Fruit fly (Drosophila melanogaster) whole organism, adult: ENCODE measurements around the gene Hsp68.

ENCODE experiments used
- CG11617 ChIP-seq: fragments of 200-800 bp; sonication (Bioruptor generic); optimal IDR thresholded peaks from 2 replicates; lab custom pipeline; 2017; ENCODE audit warnings: mild to moderate bottlenecking, missing biosample characterization, missing genetic modification reagents, missing genetic modification characterization
- CG12768 ChIP-seq: fragments of 200-800 bp; sonication (Bioruptor generic); optimal IDR thresholded peaks from 2 replicates; lab custom pipeline; 2017; ENCODE audit warnings: missing biosample characterization, missing genetic modification characterization, mild to moderate bottlenecking, moderate library complexity, missing genetic modification reagents
- CG14711 ChIP-seq: fragments of 200-800 bp; sonication (Bioruptor generic); optimal IDR thresholded peaks from 2 replicates; lab custom pipeline; 2018; ENCODE audit warnings: missing biosample characterization, mild to moderate bottlenecking, missing genetic modification characterization, moderate library complexity
- CG1620 ChIP-seq: fragments of 200-800 bp; sonication (Bioruptor generic); optimal IDR thresholded peaks from 2 replicates; lab custom pipeline; 2016; ENCODE audit warnings: missing biosample characterization, missing genetic modification characterization
- CG33017 ChIP-seq: fragments of 200-800 bp; sonication (Bioruptor generic); optimal IDR thresholded peaks from 2 replicates; lab custom pipeline; 2018; ENCODE audit warnings: missing biosample characterization, mild to moderate bottlenecking, missing genetic modification characterization, moderate library complexity
- CG5204 ChIP-seq: fragments of 200-800 bp; sonication (Bioruptor generic); optimal IDR thresholded peaks from 2 replicates; lab custom pipeline; 2016; ENCODE audit warnings: missing biosample characterization, missing genetic modification characterization
- CG7045 ChIP-seq: fragments of 200-800 bp; sonication (Bioruptor generic); optimal IDR thresholded peaks from 2 replicates; lab custom pipeline; 2017; ENCODE audit warnings: missing biosample characterization, mild to moderate bottlenecking, missing genetic modification characterization
- CG7101 ChIP-seq: fragments of 200-800 bp; sonication (Bioruptor generic); optimal IDR thresholded peaks from 2 replicates; lab custom pipeline; 2018; ENCODE audit warnings: missing biosample characterization, mild to moderate bottlenecking, missing genetic modification characterization, moderate library complexity
- Clk ChIP-seq: fragments of 200-800 bp; sonication (Bioruptor generic); optimal IDR thresholded peaks from 2 replicates; lab custom pipeline; 2017; ENCODE audit warnings: missing biosample characterization, missing genetic modification characterization
- Crg-1 ChIP-seq: fragments of 200-800 bp; sonication (Bioruptor generic); optimal IDR thresholded peaks from 2 replicates; lab custom pipeline; 2016; ENCODE audit warnings: missing biosample characterization, missing genetic modification characterization
- Hr96 ChIP-seq: fragments of 200-800 bp; sonication (Bioruptor generic); optimal IDR thresholded peaks from 2 replicates; lab custom pipeline; 2016; ENCODE audit warnings: missing biosample characterization, missing genetic modification characterization
- Mnt ChIP-seq: fragments of 200-800 bp; sonication (Bioruptor generic); optimal IDR thresholded peaks from 2 replicates; lab custom pipeline; 2016; ENCODE audit warnings: missing biosample characterization, mild to moderate bottlenecking, missing genetic modification characterization
- bab1 ChIP-seq: fragments of 200-800 bp; sonication (Bioruptor generic); optimal IDR thresholded peaks from 3 replicates; lab custom pipeline; 2019; ENCODE audit warnings: missing biosample characterization, mild to moderate bottlenecking, missing genetic modification characterization, moderate library complexity
- cic ChIP-seq: fragments of 200-800 bp; sonication (Bioruptor generic); optimal IDR thresholded peaks from 2 replicates; lab custom pipeline; 2017; ENCODE audit warnings: missing biosample characterization, mild to moderate bottlenecking, missing genetic modification characterization, moderate library complexity
- cnc ChIP-seq, 2 experiments: fragments of >200 bp; optimal IDR thresholded peaks; 2 replicates each; lab custom pipeline; 2017
- kay ChIP-seq: fragments of 200-800 bp; sonication (Bioruptor generic); peaks from one replicate; lab custom pipeline; 2016; ENCODE audit warnings: missing biosample characterization, missing genetic modification characterization, borderline replicate concordance
- ovo ChIP-seq: fragments of 200-800 bp; sonication (Bioruptor generic); optimal IDR thresholded peaks from 2 replicates; lab custom pipeline; 2016; ENCODE audit warnings: missing biosample characterization, missing genetic modification characterization
- pad ChIP-seq: fragments of 200-800 bp; sonication (Bioruptor generic); optimal IDR thresholded peaks from 3 replicates; lab custom pipeline; 2017; ENCODE audit warnings: missing biosample characterization, missing genetic modification characterization, mild to moderate bottlenecking, moderate library complexity, missing genetic modification reagents
- tj ChIP-seq: fragments of 200-800 bp; sonication (Bioruptor generic); optimal IDR thresholded peaks from 3 replicates; lab custom pipeline; 2017; ENCODE audit warnings: missing biosample characterization, mild to moderate bottlenecking, missing genetic modification characterization, moderate library complexity
- toe ChIP-seq: fragments of 200-800 bp; sonication (Bioruptor generic); optimal IDR thresholded peaks from 2 replicates; lab custom pipeline; 2016; ENCODE audit warnings: missing biosample characterization, missing genetic modification characterization

Hsp68 gene

DNA sequence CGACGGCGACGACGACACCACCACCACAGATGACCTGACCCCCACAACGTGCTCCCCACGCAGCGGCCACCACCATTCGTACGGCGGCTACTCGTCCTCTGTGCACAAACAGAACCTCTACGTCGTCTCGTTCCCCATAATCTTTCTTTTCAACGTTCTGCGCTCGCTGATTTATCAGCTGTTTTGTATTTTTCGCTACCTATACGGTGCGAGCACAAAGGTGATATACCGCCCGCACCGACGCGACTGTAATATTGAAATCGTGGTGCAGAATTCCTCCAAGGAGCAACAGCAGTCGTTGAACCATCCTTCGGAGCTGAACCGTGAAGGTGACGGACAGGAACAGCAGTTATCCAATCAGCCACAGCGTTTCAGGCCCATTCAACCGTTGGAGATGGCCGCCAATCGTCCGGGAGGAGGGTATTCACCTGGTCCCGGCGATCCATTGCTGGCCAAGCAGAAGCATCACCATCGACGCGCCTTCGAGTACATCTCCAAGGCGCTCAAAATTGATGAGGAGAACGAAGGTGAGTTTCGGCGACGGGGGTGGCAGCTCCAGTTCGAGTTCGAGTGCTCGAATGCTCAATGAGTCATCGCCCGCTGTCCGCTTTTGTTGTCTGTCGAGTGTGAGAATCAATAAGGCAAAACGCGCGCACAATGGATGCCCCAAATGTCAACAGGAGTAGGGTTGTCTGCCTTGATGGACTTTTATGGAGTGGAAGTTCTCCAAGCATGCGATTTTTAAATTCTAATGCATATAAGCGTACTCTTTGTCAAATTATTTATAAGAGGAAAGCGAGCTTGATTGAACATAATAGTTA, 18.2 kb downstream of the Hsp68 start, which contains the start of gene Miro:
Miro (minus strand) TSS at position 112 of the 821 bp plus-strand sequence.
- no peak for TF ChIP-seq toe (GFP tag; lab: Kevin White, UChicago)
- TF ChIP-seq cic (GFP tag; lab: Kevin White, UChicago), result no peak
- TF ChIP-seq CG11617 (GFP tag; lab: Kevin White, UChicago), result no peak
- TF ChIP-seq ovo (GFP tag; lab: Kevin White, UChicago), result peak; percentile 33
- TF ChIP-seq CG12768 (GFP tag; lab: Kevin White, UChicago), result no peak
- TF ChIP-seq CG7045 (GFP tag; lab: Kevin White, UChicago), result no peak
- TF ChIP-seq kay (GFP tag; lab: Kevin White, UChicago), result no peak
- TF ChIP-seq Crg-1 (GFP tag; lab: Kevin White, UChicago), result peak; percentile 70
- no peak for TF ChIP-seq CG7101
- TF ChIP-seq cnc (optimal IDR thresholded peaks at IDR 0.05; lab: Kevin White, UChicago), result no peak
- no peak for TF ChIP-seq pad (GFP tag; lab: Kevin White, UChicago)
- TF ChIP-seq Hr96, result no peak
- no peak for TF ChIP-seq CG33017 (tag; lab: Kevin White, UChicago)
- peak; percentile 63 for TF ChIP-seq Mnt (GFP tag; lab: Kevin White, UChicago)
- TF ChIP-seq CG14711 (tag; lab: Kevin White, UChicago), result no peak
- no peak for TF ChIP-seq bab1 (GFP tag; lab: Kevin White, UChicago)
- no peak for TF ChIP-seq CG5204 (GFP tag; lab: Kevin White, UChicago)
- no peak for TF ChIP-seq Clk (GFP tag; lab: Kevin White, UChicago)
- TF ChIP-seq CG1620 (GFP tag; lab: Kevin White, UChicago), result peak; percentile 6
- TF ChIP-seq tj (GFP tag; lab: Kevin White, UChicago), result no peak

DNA sequence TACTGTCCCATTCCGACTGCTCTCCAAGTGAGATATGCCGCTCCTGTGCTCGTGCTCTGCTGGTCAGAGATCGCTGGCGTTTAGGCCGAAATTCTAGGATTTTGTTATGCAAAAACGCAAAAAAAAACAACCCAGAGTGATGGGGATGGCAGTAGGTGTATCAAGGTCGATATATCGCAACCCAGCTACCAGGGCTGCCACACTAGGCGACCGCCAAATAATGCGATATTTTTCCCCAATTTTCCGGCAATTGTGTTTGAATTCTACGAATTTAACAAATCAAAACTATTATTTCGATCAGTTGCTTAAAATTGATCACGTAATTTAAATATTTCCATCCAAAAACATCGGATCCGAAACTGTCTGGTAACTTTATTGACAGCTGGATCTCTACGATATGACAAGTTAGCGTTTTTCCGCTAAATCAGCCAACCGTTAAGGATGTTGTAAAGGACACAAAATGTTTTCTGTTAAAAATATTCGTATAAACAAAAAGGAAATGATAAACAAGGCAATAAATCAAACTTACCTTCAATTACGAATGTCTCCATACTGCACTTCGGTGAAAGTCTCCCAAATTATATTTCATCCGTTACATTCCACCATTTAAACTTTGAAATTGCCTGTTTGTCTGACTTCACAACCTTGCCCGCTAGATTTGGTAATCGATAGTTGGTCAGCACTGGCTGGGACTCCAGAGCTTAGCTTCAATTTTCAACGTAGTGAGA, 19.4 kb downstream of the Hsp68 start, which contains the start of gene spas:
spas (plus strand) TSS at position 678 of the 728 bp plus-strand sequence.
- TF ChIP-seq toe (GFP tag; lab: Kevin White, UChicago) (no peak), kay (GFP tag; lab: Kevin White, UChicago) (no peak), CG33017 (tag; lab: Kevin White, UChicago) (peak; percentile 58), ovo (GFP tag; lab: Kevin White, UChicago) (peak; percentile 63), tj (GFP tag; lab: Kevin White, UChicago) (peak; percentile 73), Mnt (GFP tag; lab: Kevin White, UChicago) (peak; percentile 72), Crg-1 (GFP tag; lab: Kevin White, UChicago) (peak; percentile 52), CG14711 (tag; lab: Kevin White, UChicago) (peak; percentile 80), CG11617 (GFP tag; lab: Kevin White, UChicago) (peak; percentile 81), CG5204 (GFP tag; lab: Kevin White, UChicago) (no peak), Hr96 (peak; percentile 90), CG12768 (GFP tag; lab: Kevin White, UChicago) (peak; percentile 64), pad (GFP tag; lab: Kevin White, UChicago) (peak; percentile 47), CG7045 (GFP tag; lab: Kevin White, UChicago) (peak; percentile 73), Clk (GFP tag; lab: Kevin White, UChicago) (peak; percentile 50), CG7101 (peak; percentile 60), bab1 (GFP tag; lab: Kevin White, UChicago) (peak; percentile 76), CG1620 (GFP tag; lab: Kevin White, UChicago) (peak; percentile 64), cic (GFP tag; lab: Kevin White, UChicago) (no peak), cnc (optimal IDR thresholded peaks at IDR 0.05; lab: Kevin White, UChicago) (no peak)

DNA sequence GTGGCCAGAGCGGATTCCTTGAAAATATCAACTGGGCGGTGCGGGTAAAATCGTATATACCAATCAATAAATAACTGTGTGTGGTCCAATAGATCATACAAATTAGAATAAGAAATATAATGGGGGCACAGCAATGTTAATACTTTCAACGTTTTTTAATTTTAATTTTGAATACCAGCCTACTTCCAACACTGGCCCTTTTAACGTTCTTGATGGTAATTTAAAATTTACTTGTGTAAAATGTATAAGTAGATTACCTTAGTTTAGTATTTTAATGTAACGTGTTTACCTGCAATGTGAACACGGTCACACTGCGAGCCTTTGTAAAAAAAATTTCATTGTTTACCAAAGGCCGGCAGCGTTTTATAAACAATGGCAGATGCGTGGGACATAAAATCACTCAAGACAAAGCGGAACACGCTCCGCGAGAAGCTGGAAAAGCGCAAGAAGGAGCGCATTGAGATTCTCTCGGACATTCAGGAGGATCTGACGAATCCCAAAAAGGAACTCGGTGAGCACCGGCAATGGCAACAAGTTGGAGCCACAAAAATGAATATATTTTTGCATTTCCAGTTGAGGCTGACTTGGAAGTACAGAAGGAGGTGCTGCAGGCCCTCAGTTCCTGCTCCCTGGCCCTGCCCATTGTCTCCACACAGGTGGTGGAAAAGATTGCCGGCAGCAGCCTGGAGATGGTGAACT, 25.1 kb downstream of the Hsp68 start, which contains the start of the genes KrT95D and Mettl3:
KrT95D (minus strand) TSS at position 3 of the 699 bp plus-strand sequence.
Mettl3 (plus strand) TSS at position 333 of the 699 bp plus-strand sequence.
- no peak for TF ChIP-seq CG5204 (GFP tag; lab: Kevin White, UChicago)
- TF ChIP-seq CG11617 (GFP tag; lab: Kevin White, UChicago), result peak; percentile 39
- TF ChIP-seq Hr96, result peak; percentile 35
- no peak for TF ChIP-seq CG33017 (tag; lab: Kevin White, UChicago)
- peak; percentile 36 for TF ChIP-seq Crg-1 (GFP tag; lab: Kevin White, UChicago)
- no peak for TF ChIP-seq CG7101
- TF ChIP-seq CG1620 (GFP tag; lab: Kevin White, UChicago), result peak; percentile 23
- no peak for TF ChIP-seq CG14711 (tag; lab: Kevin White, UChicago)

DNA sequence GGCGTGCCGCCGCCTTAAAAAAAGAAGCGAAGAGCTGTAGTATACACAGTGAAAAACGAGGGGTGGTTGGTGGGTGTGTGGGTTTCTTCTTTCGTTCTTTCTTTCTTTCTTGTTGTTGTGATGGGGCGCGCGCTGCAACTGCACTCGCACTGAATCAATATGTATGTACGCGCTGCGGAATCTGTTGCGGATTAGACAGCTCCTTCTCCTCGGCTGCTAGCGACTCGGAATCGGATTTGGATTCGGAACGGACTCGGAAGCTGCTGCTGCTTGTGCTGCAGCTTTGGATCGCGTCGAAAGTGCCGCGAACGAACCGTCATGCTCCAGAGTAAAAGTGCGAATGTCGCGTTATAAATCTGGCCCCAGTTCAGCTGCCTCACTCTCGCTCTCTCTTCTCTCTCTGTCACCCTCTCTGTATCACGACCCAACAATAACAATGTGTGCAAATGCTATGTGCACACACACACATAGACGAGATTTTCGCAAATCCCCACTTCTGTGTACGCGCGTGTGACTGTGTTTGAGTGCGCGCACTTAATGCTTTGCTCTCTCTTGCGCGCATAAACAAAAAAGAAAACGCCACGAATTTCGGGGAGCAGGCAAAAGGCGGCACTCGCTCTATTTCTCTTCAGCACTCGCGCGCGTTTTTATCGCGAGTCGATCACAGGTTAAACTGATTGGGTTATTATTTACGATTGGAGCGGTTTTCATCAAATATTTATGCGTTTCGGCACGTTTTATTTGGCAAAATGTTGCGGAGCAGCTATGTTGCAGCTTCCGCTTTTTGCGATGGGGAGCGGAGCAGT, 25.9 kb downstream of the Hsp68 start:
- TF ChIP-seq pad (GFP tag; lab: Kevin White, UChicago), result peak; percentile 57
- no peak for TF ChIP-seq ovo (GFP tag; lab: Kevin White, UChicago)
- TF ChIP-seq bab1 (GFP tag; lab: Kevin White, UChicago), result peak; percentile 20
- TF ChIP-seq Mnt (GFP tag; lab: Kevin White, UChicago), result peak; percentile 69
- TF ChIP-seq CG7101, result peak; percentile 31
- peak; percentile 15 for TF ChIP-seq CG33017 (tag; lab: Kevin White, UChicago)
- TF ChIP-seq cnc (optimal IDR thresholded peaks at IDR 0.05; lab: Kevin White, UChicago), result no peak
- TF ChIP-seq CG12768 (GFP tag; lab: Kevin White, UChicago), result peak; percentile 75
- no peak for TF ChIP-seq CG11617 (GFP tag; lab: Kevin White, UChicago)
- no peak for TF ChIP-seq Hr96
- no peak for TF ChIP-seq kay (GFP tag; lab: Kevin White, UChicago)
- peak; percentile 3 for TF ChIP-seq CG1620 (GFP tag; lab: Kevin White, UChicago)
- no peak for TF ChIP-seq Clk (GFP tag; lab: Kevin White, UChicago)
- no peak for TF ChIP-seq toe (GFP tag; lab: Kevin White, UChicago)
- peak; percentile 79 for TF ChIP-seq tj (GFP tag; lab: Kevin White, UChicago)
- TF ChIP-seq cic (GFP tag; lab: Kevin White, UChicago), result peak; percentile 56
- TF ChIP-seq CG7045 (GFP tag; lab: Kevin White, UChicago), result peak; percentile 47
- TF ChIP-seq Crg-1 (GFP tag; lab: Kevin White, UChicago), result peak; percentile 7
- no peak for TF ChIP-seq CG5204 (GFP tag; lab: Kevin White, UChicago)
- no peak for TF ChIP-seq CG14711 (tag; lab: Kevin White, UChicago)
